Worm (Caenorhabditis elegans) whole organism, late embryonic: ENCODE results near the gene F47B8.2.

ENCODE experiments used
- C08G9.2 ChIP-seq: sonication (generic microtip); optimal IDR thresholded peaks from 2 replicates; lab custom pipeline; 2016; ENCODE audit warnings: mild to moderate bottlenecking, missing genetic modification characterization, moderate library complexity, missing compliant biosample characterization
- C38D4.7 ChIP-seq: fragments of 200-800 bp; sonication (Bioruptor generic); optimal IDR thresholded peaks from 2 replicates; lab custom pipeline; 2018; ENCODE audit warnings: mild to moderate bottlenecking, missing genetic modification characterization, moderate library complexity, missing compliant biosample characterization
- F13H6.1 ChIP-seq: sonication (generic microtip); optimal IDR thresholded peaks from 2 replicates; lab custom pipeline; 2016; ENCODE audit warnings: missing genetic modification characterization, missing compliant biosample characterization
- K02D7.2 ChIP-seq: sonication (generic microtip); optimal IDR thresholded peaks from 2 replicates; lab custom pipeline; 2017; ENCODE audit warnings: mild to moderate bottlenecking, missing genetic modification characterization, missing compliant biosample characterization
- K09A11.1 ChIP-seq: sonication (generic microtip); optimal IDR thresholded peaks from 2 replicates; lab custom pipeline; 2017; ENCODE audit warnings: antibody characterized with exemption, mild to moderate bottlenecking, missing genetic modification characterization, missing compliant biosample characterization; ENCODE audit not compliant: insufficient read depth
- Y22D7AL.16 ChIP-seq: sonication (generic microtip); optimal IDR thresholded peaks from 2 replicates; lab custom pipeline; 2016; ENCODE audit warnings: missing genetic modification characterization, missing compliant biosample characterization
- ahr-1 ChIP-seq: sonication (generic microtip); optimal IDR thresholded peaks from 2 replicates; lab custom pipeline; 2016; ENCODE audit warnings: missing genetic modification characterization, missing compliant biosample characterization
- ama-1 ChIP-seq: fragments of 150-350 bp; optimal IDR thresholded peaks from 2 replicates; lab custom pipeline; 2014
- ceh-14 ChIP-seq: sonication (generic microtip); optimal IDR thresholded peaks from 2 replicates; lab custom pipeline; 2016; ENCODE audit warnings: missing genotype, missing genetic modification characterization, missing compliant biosample characterization
- ceh-18 ChIP-seq: sonication (generic microtip); optimal IDR thresholded peaks from 2 replicates; lab custom pipeline; 2016; ENCODE audit warnings: missing genetic modification characterization, missing compliant biosample characterization
- ceh-19 ChIP-seq: fragments of 200-800 bp; sonication (Bioruptor generic); optimal IDR thresholded peaks from 2 replicates; lab custom pipeline; 2018; ENCODE audit warnings: mild to moderate bottlenecking, missing genetic modification characterization, missing compliant biosample characterization
- ceh-2 ChIP-seq: sonication (generic microtip); optimal IDR thresholded peaks from 2 replicates; lab custom pipeline; 2016; ENCODE audit warnings: missing genotype, missing genetic modification characterization, missing compliant biosample characterization
- ceh-22 ChIP-seq: sonication (generic microtip); optimal IDR thresholded peaks from 2 replicates; lab custom pipeline; 2017; ENCODE audit warnings: missing biosample characterization, missing genetic modification characterization
- ceh-30 ChIP-seq: fragments of 150-350 bp; optimal IDR thresholded peaks from 2 replicates; lab custom pipeline; 2014; ENCODE audit warnings: missing biosample characterization, missing genetic modification characterization
- ceh-34 ChIP-seq: sonication (generic microtip); optimal IDR thresholded peaks from 2 replicates; lab custom pipeline; 2016; ENCODE audit warnings: mild to moderate bottlenecking, missing genetic modification characterization, missing compliant biosample characterization
- ceh-45 ChIP-seq: fragments of 200-800 bp; sonication (Bioruptor generic); IDR thresholded peaks from 2 replicates; pipeline ENCODE4 v1.3.6; 2022; ENCODE audit warnings: missing genetic modification reagents, missing genetic modification characterization, missing compliant biosample characterization
- ceh-48 ChIP-seq: sonication (generic microtip); optimal IDR thresholded peaks from 2 replicates; lab custom pipeline; 2016; ENCODE audit warnings: missing genetic modification characterization, inconsistent platforms, missing compliant biosample characterization
- ceh-9 ChIP-seq: sonication (generic microtip); optimal IDR thresholded peaks from 2 replicates; lab custom pipeline; 2016; ENCODE audit warnings: mild to moderate bottlenecking, missing genetic modification characterization, inconsistent platforms, missing compliant biosample characterization
- che-1 ChIP-seq: sonication (generic microtip); optimal IDR thresholded peaks from 2 replicates; lab custom pipeline; 2016; ENCODE audit warnings: mild to moderate bottlenecking, missing genetic modification characterization, missing compliant biosample characterization
- dve-1 ChIP-seq: sonication (generic microtip); optimal IDR thresholded peaks from 2 replicates; lab custom pipeline; 2017; ENCODE audit warnings: antibody characterized with exemption, mild to moderate bottlenecking, missing genetic modification characterization, missing compliant biosample characterization
- elt-2 ChIP-seq: sonication (generic microtip); optimal IDR thresholded peaks from 2 replicates; lab custom pipeline; 2016; ENCODE audit warnings: missing genetic modification reagents, missing genetic modification characterization, missing compliant biosample characterization
- ets-4 ChIP-seq: sonication (generic microtip); optimal IDR thresholded peaks from 2 replicates; lab custom pipeline; 2016; ENCODE audit warnings: missing genetic modification characterization, missing compliant biosample characterization
- eyg-1 ChIP-seq: sonication (generic microtip); optimal IDR thresholded peaks from 2 replicates; lab custom pipeline; 2016; ENCODE audit warnings: missing genotype, missing genetic modification characterization, missing compliant biosample characterization
- fax-1 ChIP-seq: sonication (generic microtip); optimal IDR thresholded peaks from 2 replicates; lab custom pipeline; 2016; ENCODE audit warnings: missing genotype, missing genetic modification characterization, missing compliant biosample characterization
- fkh-10 ChIP-seq: fragments of 150-350 bp; optimal IDR thresholded peaks from 2 replicates; lab custom pipeline; 2014; ENCODE audit warnings: missing biosample characterization, missing genetic modification reagents, missing genetic modification characterization
- fkh-6 ChIP-seq: sonication (generic microtip); optimal IDR thresholded peaks from 2 replicates; lab custom pipeline; 2016; ENCODE audit warnings: missing genetic modification characterization, missing compliant biosample characterization
- gmeb-2 ChIP-seq: sonication (generic microtip); optimal IDR thresholded peaks from 2 replicates; lab custom pipeline; 2016; ENCODE audit warnings: missing genetic modification characterization, inconsistent platforms, missing compliant biosample characterization
- hlh-30 ChIP-seq: sonication (generic microtip); optimal IDR thresholded peaks from 2 replicates; lab custom pipeline; 2017; ENCODE audit warnings: antibody characterized with exemption, missing genetic modification characterization, missing compliant biosample characterization; ENCODE audit not compliant: insufficient read depth
- hlh-8 ChIP-seq: sonication (generic microtip); optimal IDR thresholded peaks from 2 replicates; lab custom pipeline; 2016; ENCODE audit warnings: missing genotype, missing genetic modification characterization, missing compliant biosample characterization
- lim-6 ChIP-seq: sonication (generic microtip); optimal IDR thresholded peaks from 2 replicates; lab custom pipeline; 2016; ENCODE audit warnings: missing genetic modification characterization, missing compliant biosample characterization
- lin-11 ChIP-seq: fragments of 200-800 bp; sonication (Bioruptor generic); optimal IDR thresholded peaks from 2 replicates; lab custom pipeline; 2018; ENCODE audit warnings: mild to moderate bottlenecking, missing genetic modification characterization, missing compliant biosample characterization
- mec-3 ChIP-seq: sonication (generic microtip); optimal IDR thresholded peaks from 2 replicates; lab custom pipeline; 2016; ENCODE audit warnings: borderline replicate concordance, missing genetic modification characterization, missing compliant biosample characterization
- nfya-1 ChIP-seq: sonication (generic microtip); optimal IDR thresholded peaks from 2 replicates; lab custom pipeline; 2017; ENCODE audit warnings: missing genetic modification characterization, mild to moderate bottlenecking, missing compliant biosample characterization, antibody characterized with exemption, moderate library complexity
- nhr-232 ChIP-seq: sonication (generic microtip); optimal IDR thresholded peaks from 2 replicates; lab custom pipeline; 2016; ENCODE audit warnings: missing genetic modification characterization, missing compliant biosample characterization
- npax-4 ChIP-seq: sonication (generic microtip); optimal IDR thresholded peaks from 2 replicates; lab custom pipeline; 2016; ENCODE audit warnings: missing genetic modification characterization, missing compliant biosample characterization
- pag-3 ChIP-seq: sonication (generic microtip); optimal IDR thresholded peaks from 2 replicates; lab custom pipeline; 2016; ENCODE audit warnings: missing compliant biosample characterization, missing genetic modification characterization, borderline replicate concordance
- pax-1 ChIP-seq: fragments of 150-350 bp; optimal IDR thresholded peaks from 2 replicates; lab custom pipeline; 2014; ENCODE audit warnings: missing biosample characterization, missing genetic modification characterization
- pha-2 ChIP-seq: sonication (generic microtip); optimal IDR thresholded peaks from 2 replicates; lab custom pipeline; 2017; ENCODE audit warnings: mild to moderate bottlenecking, missing genetic modification characterization, missing compliant biosample characterization
- pqm-1 ChIP-seq: sonication (generic microtip); optimal IDR thresholded peaks from 2 replicates; lab custom pipeline; 2016; ENCODE audit warnings: missing genetic modification characterization, missing compliant biosample characterization
- pros-1 ChIP-seq: fragments of 150-350 bp; optimal IDR thresholded peaks from 2 replicates; lab custom pipeline; 2014; ENCODE audit warnings: missing biosample characterization, missing genetic modification reagents, missing genetic modification characterization
- ref-2 ChIP-seq: sonication (generic microtip); optimal IDR thresholded peaks from 2 replicates; lab custom pipeline; 2016; ENCODE audit warnings: missing genetic modification characterization, missing compliant biosample characterization
- rnt-1 ChIP-seq: sonication (generic microtip); optimal IDR thresholded peaks from 2 replicates; lab custom pipeline; 2016; ENCODE audit warnings: missing genetic modification characterization, missing compliant biosample characterization
- sdc-2 ChIP-seq: sonication (generic microtip); optimal IDR thresholded peaks from 2 replicates; lab custom pipeline; 2016; ENCODE audit warnings: missing genotype, missing genetic modification characterization, missing compliant biosample characterization
- sox-2 ChIP-seq: fragments of 200-800 bp; sonication (Bioruptor generic); IDR thresholded peaks from 2 replicates; pipeline ENCODE4 v1.3.6; 2022; ENCODE audit warnings: missing genetic modification reagents, missing genetic modification characterization, missing compliant biosample characterization
- sox-4 ChIP-seq: sonication (generic microtip); optimal IDR thresholded peaks from 2 replicates; lab custom pipeline; 2017; ENCODE audit warnings: mild to moderate bottlenecking, missing genetic modification characterization, inconsistent platforms, missing compliant biosample characterization
- syd-9 ChIP-seq: sonication (generic microtip); optimal IDR thresholded peaks from 2 replicates; lab custom pipeline; 2016; ENCODE audit warnings: mild to moderate bottlenecking, missing genetic modification characterization, moderate library complexity, missing compliant biosample characterization
- tbx-2 ChIP-seq: sonication (generic microtip); optimal IDR thresholded peaks from 2 replicates; lab custom pipeline; 2016; ENCODE audit warnings: missing genetic modification characterization, missing compliant biosample characterization
- ttx-3 ChIP-seq: sonication (generic microtip); optimal IDR thresholded peaks from 2 replicates; lab custom pipeline; 2016; ENCODE audit warnings: missing genetic modification reagents, missing genetic modification characterization, missing compliant biosample characterization
- unc-42 ChIP-seq: sonication (generic microtip); optimal IDR thresholded peaks from 2 replicates; lab custom pipeline; 2016; ENCODE audit warnings: missing genotype, missing genetic modification characterization, missing compliant biosample characterization
- unc-55 ChIP-seq: sonication (generic microtip); optimal IDR thresholded peaks from 2 replicates; lab custom pipeline; 2017; ENCODE audit warnings: missing biosample characterization, missing genetic modification reagents, missing genetic modification characterization
- ztf-16 ChIP-seq: sonication (generic microtip); optimal IDR thresholded peaks from 2 replicates; lab custom pipeline; 2017; ENCODE audit warnings: missing genetic modification characterization, missing compliant biosample characterization

The F47B8.2 gene

DNA sequence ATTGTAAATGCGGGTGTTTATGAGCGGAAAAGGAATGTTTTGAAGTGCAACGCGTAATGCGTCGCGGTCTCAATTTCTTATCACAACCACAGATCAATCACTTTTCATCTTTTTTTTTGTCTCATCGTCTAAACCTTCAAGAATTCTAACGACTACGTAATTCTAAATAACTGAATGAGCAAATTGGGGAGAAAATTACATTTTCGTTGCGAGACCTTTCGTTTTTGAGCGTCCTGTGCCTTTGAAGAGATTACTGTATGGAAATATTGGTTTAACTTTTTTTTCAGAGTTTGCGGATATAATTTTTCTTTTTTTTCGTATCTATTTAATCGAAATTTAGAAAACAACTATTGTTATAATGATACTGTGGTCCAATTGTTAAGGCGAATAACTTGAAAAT lies 34.1 kb upstream of the F47B8.2 start:
- no peak for TF ChIP-seq ceh-34
- TF ChIP-seq eyg-1 (tag; lab: Kevin White, UChicago): no peak
- TF ChIP-seq F13H6.1 (tag; lab: Kevin White, UChicago): no peak
- no peak for TF ChIP-seq C38D4.7 (GFP tag; lab: Kevin White, UChicago)
- no peak for TF ChIP-seq pha-2
- TF ChIP-seq ztf-16 (tag; lab: Kevin White, UChicago): no peak

DNA sequence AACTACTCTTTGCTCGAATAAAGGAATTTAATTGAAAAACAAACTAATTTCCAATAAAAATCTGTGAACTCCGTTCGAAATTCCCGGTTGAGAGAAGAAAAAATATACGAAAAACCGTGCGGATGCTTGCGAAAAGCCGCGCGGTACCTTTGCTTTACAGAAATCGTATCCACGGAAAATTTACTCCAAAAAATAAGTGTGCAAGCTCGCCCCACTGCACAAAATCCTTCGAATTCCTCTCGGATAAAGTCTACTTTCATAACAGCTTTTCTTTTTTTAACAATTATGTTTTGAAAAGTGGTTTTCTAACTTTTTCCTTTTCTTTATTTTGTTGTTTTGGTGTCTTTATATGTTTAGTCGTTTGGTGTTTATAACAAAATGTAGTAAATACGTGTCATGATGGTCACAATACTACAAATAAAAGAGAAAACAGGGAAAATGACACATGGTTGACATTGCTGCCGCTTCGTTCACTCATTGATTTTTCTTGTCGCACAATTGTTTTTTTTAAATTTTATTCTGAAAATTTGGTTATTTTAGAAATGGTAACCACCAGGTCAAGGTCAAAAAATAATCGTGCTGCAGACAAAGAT lies 30.9 kb upstream of the F47B8.2 start, which contains the start of gene cept-2:
cept-2 (plus strand) TSS at position 533 of the 593 bp plus-strand sequence.
- TF ChIP-seq ttx-3 (tag; lab: Kevin White, UChicago) (no peak), dve-1 (tag; lab: Kevin White, UChicago) (peak; percentile 56), ceh-9 (no peak), ceh-30 (no peak), ref-2 (peak; percentile 91), ceh-18 (tag; lab: Kevin White, UChicago) (peak; percentile 77), K02D7.2 (tag; lab: Kevin White, UChicago) (no peak), ceh-48 (no peak), fax-1 (tag; lab: Kevin White, UChicago) (peak; percentile 75), C08G9.2 (tag; lab: Kevin White, UChicago) (peak; percentile 84), C38D4.7 (GFP tag; lab: Kevin White, UChicago) (no peak), ama-1 (lab: Kevin White, UChicago) (no peak), ahr-1 (tag; lab: Kevin White, UChicago) (peak; percentile 57), ceh-34 (peak; percentile 61), sox-2 (GFP tag; lab: Robert Waterston, UW) (no peak), fkh-10 (GFP tag; lab: Kevin White, UChicago) (no peak), K09A11.1 (tag; lab: Kevin White, UChicago) (peak; percentile 21), fkh-6 (tag; lab: Kevin White, UChicago) (no peak), sdc-2 (no peak), che-1 (tag; lab: Kevin White, UChicago) (no peak), syd-9 (tag; lab: Kevin White, UChicago) (no peak), ztf-16 (tag; lab: Kevin White, UChicago) (peak; percentile 57), ceh-2 (tag; lab: Kevin White, UChicago) (peak; percentile 55), Y22D7AL.16 (tag; lab: Kevin White, UChicago) (no peak), ceh-22 (no peak), pros-1 (no peak), ets-4 (peak; percentile 46), sox-4 (tag; lab: Kevin White, UChicago) (no peak), nfya-1 (tag; lab: Kevin White, UChicago) (peak; percentile 75), ceh-19 (GFP tag; lab: Kevin White, UChicago) (no peak), lim-6 (tag; lab: Kevin White, UChicago) (peak; percentile 73), pax-1 (tag; lab: Kevin White, UChicago) (peak; percentile 75), mec-3 (tag; lab: Kevin White, UChicago) (no peak), lin-11 (tag; lab: Kevin White, UChicago) (no peak), elt-2 (tag; lab: Kevin White, UChicago) (no peak), unc-55 (GFP tag; lab: Kevin White, UChicago) (no peak), nhr-232 (tag; lab: Kevin White, UChicago) (no peak), unc-42 (peak; percentile 83), eyg-1 (tag; lab: Kevin White, UChicago) (no peak), gmeb-2 (tag; lab: Kevin White, UChicago) (peak; percentile 21), ceh-14 (tag; lab: Kevin White, UChicago) (peak; percentile 76), tbx-2 (tag; lab: Kevin White, UChicago) (peak; percentile 87), pag-3 (tag; lab: Kevin White, UChicago) (no peak), ceh-45 (no peak), pqm-1 (tag; lab: Kevin White, UChicago) (peak; percentile 8), hlh-30 (tag; lab: Kevin White, UChicago) (peak; percentile 4), hlh-8 (tag; lab: Kevin White, UChicago) (peak; percentile 58), npax-4 (tag; lab: Kevin White, UChicago) (no peak), rnt-1 (tag; lab: Kevin White, UChicago) (peak; percentile 84)
